Worm (Caenorhabditis elegans): ENCODE measurements around the gene F20A1.4.

Gene F20A1.4

ce11 chrV:7054598-7054997 is 32.9 kb upstream of the F20A1.4 start, which contains the start of gene spig-8:
spig-8 (plus strand) TSS chrV:7054898.
- TF ChIP-seq aly-1 (tag; optimal IDR thresholded peaks at IDR 0.05) (no peak), F13C5.2 (tag; optimal IDR thresholded peaks at IDR 0.05) (no peak), hmg-4 (GFP tag; optimal IDR thresholded peaks at IDR 0.05) (no peak), flt-1 (GFP tag; IDR thresholded peaks at IDR 0.05) (no peak), tbx-37 (GFP tag; conservative IDR thresholded peaks at IDR 0.05) (no peak), pes-1 (GFP tag; IDR thresholded peaks at IDR 0.05) (no peak), ceh-36 (tag; optimal IDR thresholded peaks at IDR 0.05) (no peak), sea-1 (GFP tag; conservative IDR thresholded peaks at IDR 0.05) (no peak), B0310.2 (tag; optimal IDR thresholded peaks at IDR 0.05) (no peak), tbx-11 (GFP tag; IDR thresholded peaks at IDR 0.05) (no peak), ets-7 (tag; optimal IDR thresholded peaks at IDR 0.05) (no peak), ama-1 (optimal IDR thresholded peaks at IDR 0.05) (no peak), hnd-1 (tag; optimal IDR thresholded peaks at IDR 0.05) (no peak), hmbx-1 (tag; optimal IDR thresholded peaks at IDR 0.05) (no peak), scrt-1 (GFP tag; IDR thresholded peaks at IDR 0.05) (no peak), ceh-13 (GFP tag; optimal IDR thresholded peaks at IDR 0.05) (no peak), tra-4 (tag; optimal IDR thresholded peaks at IDR 0.05) (no peak)

DNA sequence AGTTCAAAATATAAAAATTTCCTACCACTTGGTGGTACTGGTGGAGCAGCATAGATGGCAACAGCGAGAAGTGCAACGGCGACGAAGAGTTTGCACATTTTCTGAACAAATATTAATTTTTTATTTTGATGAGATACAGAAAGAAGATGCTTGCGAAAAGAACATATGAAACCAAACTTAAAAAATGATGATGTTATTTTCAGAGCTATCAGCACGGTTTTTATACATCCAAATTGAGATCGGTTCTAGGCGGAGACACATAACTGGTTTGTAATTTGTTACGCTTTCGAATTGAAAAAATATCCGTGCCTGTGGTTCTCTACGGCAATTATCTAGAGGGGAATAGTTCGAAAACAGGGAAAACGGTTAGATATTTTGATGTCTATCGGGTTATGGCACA is 31.4 kb upstream of the F20A1.4 start, which contains the start of gene txt-17:
txt-17 (minus strand) TSS at position 101 of the 400 bp plus-strand sequence.
- TF ChIP-seq sea-1 (GFP tag; conservative IDR thresholded peaks at IDR 0.05) (no peak), pes-1 (GFP tag; IDR thresholded peaks at IDR 0.05) (no peak), tra-4 (tag; optimal IDR thresholded peaks at IDR 0.05) (no peak), ceh-13 (GFP tag; optimal IDR thresholded peaks at IDR 0.05) (no peak), tbx-37 (GFP tag; conservative IDR thresholded peaks at IDR 0.05) (no peak), ama-1 (optimal IDR thresholded peaks at IDR 0.05) (no peak), hnd-1 (tag; optimal IDR thresholded peaks at IDR 0.05) (no peak), aly-1 (tag; optimal IDR thresholded peaks at IDR 0.05) (no peak), ceh-36 (tag; optimal IDR thresholded peaks at IDR 0.05) (no peak), ets-7 (tag; optimal IDR thresholded peaks at IDR 0.05) (no peak), F13C5.2 (tag; optimal IDR thresholded peaks at IDR 0.05) (no peak), flt-1 (GFP tag; IDR thresholded peaks at IDR 0.05) (no peak)

ce11 chrV:7051133-7051765 is 29.6 kb upstream of the F20A1.4 start, which contains the start of the genes tofu-2 and spig-1:
tofu-2 (minus strand) TSS chrV:7051248.
spig-1 (plus strand) TSS chrV:7051715.
- TF ChIP-seq ets-7 (tag; optimal IDR thresholded peaks at IDR 0.05) (no peak), sea-1 (GFP tag; conservative IDR thresholded peaks at IDR 0.05) (no peak), scrt-1 (GFP tag; IDR thresholded peaks at IDR 0.05) (no peak), hnd-1 (tag; optimal IDR thresholded peaks at IDR 0.05) (no peak), hmg-4 (GFP tag; optimal IDR thresholded peaks at IDR 0.05) (no peak), aly-1 (tag; optimal IDR thresholded peaks at IDR 0.05) (no peak), tra-4 (tag; optimal IDR thresholded peaks at IDR 0.05) (no peak), ceh-13 (GFP tag; optimal IDR thresholded peaks at IDR 0.05) (no peak), hmbx-1 (tag; optimal IDR thresholded peaks at IDR 0.05) (no peak), B0310.2 (tag; optimal IDR thresholded peaks at IDR 0.05) (no peak), tbx-11 (GFP tag; IDR thresholded peaks at IDR 0.05) (no peak), F13C5.2 (tag; optimal IDR thresholded peaks at IDR 0.05) (no peak), ceh-36 (tag; optimal IDR thresholded peaks at IDR 0.05) (no peak), pes-1 (GFP tag; IDR thresholded peaks at IDR 0.05) (no peak), ama-1 (optimal IDR thresholded peaks at IDR 0.05) (no peak), flt-1 (GFP tag; IDR thresholded peaks at IDR 0.05) (no peak), tbx-37 (GFP tag; conservative IDR thresholded peaks at IDR 0.05) (no peak)

DNA sequence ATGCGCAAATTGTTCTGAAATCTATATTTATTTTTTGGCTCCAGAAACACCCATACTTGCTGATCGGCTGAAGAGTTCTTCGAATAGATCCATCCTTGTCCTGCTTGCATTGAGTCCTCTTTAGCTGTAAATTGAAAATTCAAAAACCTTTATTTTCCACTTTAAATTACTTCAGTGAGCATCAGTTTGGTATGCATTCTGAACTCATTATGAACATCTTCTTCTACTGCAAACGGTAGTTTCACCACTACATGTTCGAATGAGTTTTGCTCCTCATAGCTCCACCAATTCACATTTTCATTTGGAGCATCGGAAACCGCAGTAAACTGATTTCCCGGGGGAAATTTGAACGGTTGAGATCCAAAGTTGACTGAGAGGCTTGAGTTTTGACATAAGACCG is 28.5 kb upstream of the F20A1.4 start:
- no peak for TF ChIP-seq scrt-1 (GFP tag; IDR thresholded peaks at IDR 0.05)

ce11 chrV:7047512-7047911 is 25.8 kb upstream of the F20A1.4 start, which contains the start of gene F20A1.8:
F20A1.8 (minus strand) TSS chrV:7047612.
- TF ChIP-seq tra-4 (tag; optimal IDR thresholded peaks at IDR 0.05): no peak
- no peak for TF ChIP-seq tbx-37 (GFP tag; conservative IDR thresholded peaks at IDR 0.05)
- TF ChIP-seq tbx-11 (GFP tag; IDR thresholded peaks at IDR 0.05): no peak
- TF ChIP-seq ceh-13 (GFP tag; optimal IDR thresholded peaks at IDR 0.05): no peak
- TF ChIP-seq ets-7 (tag; optimal IDR thresholded peaks at IDR 0.05): no peak
- no peak for TF ChIP-seq hmbx-1 (tag; optimal IDR thresholded peaks at IDR 0.05)
- TF ChIP-seq hnd-1 (tag; optimal IDR thresholded peaks at IDR 0.05): no peak
- no peak for TF ChIP-seq hmg-4 (GFP tag; optimal IDR thresholded peaks at IDR 0.05)

DNA sequence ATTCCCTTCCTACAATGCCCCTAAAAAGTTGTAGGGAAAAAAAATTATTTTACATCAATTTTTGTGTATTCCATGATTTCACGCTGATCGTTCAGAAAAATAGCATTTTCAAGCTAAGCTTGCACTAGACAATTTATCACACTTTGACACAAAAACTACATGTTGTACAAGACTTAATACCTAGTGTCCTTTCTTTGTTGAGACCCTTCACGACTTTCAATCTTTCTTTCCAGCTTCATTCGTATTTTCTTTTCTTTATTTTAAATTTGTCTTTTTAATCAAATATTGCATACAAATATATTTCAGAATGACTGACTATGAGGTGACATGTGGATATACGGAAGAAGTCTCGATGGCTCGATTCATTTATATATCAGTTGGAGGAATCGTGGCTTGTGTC is 24.3 kb upstream of the F20A1.4 start, which contains the start of gene F20A1.2:
F20A1.2 (plus strand) TSS at position 301 of the 400 bp plus-strand sequence.
- TF ChIP-seq F13C5.2 (tag; optimal IDR thresholded peaks at IDR 0.05) (no peak), aly-1 (tag; optimal IDR thresholded peaks at IDR 0.05) (no peak), ets-7 (tag; optimal IDR thresholded peaks at IDR 0.05) (no peak), tra-4 (tag; optimal IDR thresholded peaks at IDR 0.05) (no peak), flt-1 (GFP tag; IDR thresholded peaks at IDR 0.05) (no peak), tbx-11 (GFP tag; IDR thresholded peaks at IDR 0.05) (no peak)

ce11 chrV:7036475-7036874 is 14.8 kb upstream of the F20A1.4 start, which contains the start of gene twk-11:
twk-11 (minus strand) TSS chrV:7036575.
- TF ChIP-seq B0310.2 (tag; optimal IDR thresholded peaks at IDR 0.05) (no peak), flt-1 (GFP tag; IDR thresholded peaks at IDR 0.05) (no peak), tbx-11 (GFP tag; IDR thresholded peaks at IDR 0.05) (no peak), tbx-37 (GFP tag; conservative IDR thresholded peaks at IDR 0.05) (no peak), ceh-13 (GFP tag; optimal IDR thresholded peaks at IDR 0.05) (no peak), ets-7 (tag; optimal IDR thresholded peaks at IDR 0.05) (no peak), aly-1 (tag; optimal IDR thresholded peaks at IDR 0.05) (no peak), pes-1 (GFP tag; IDR thresholded peaks at IDR 0.05) (no peak), ceh-36 (tag; optimal IDR thresholded peaks at IDR 0.05) (no peak), sea-1 (GFP tag; conservative IDR thresholded peaks at IDR 0.05) (no peak), hmg-4 (GFP tag; optimal IDR thresholded peaks at IDR 0.05) (no peak), tra-4 (tag; optimal IDR thresholded peaks at IDR 0.05) (no peak), F13C5.2 (tag; optimal IDR thresholded peaks at IDR 0.05) (no peak), hnd-1 (tag; optimal IDR thresholded peaks at IDR 0.05) (no peak), ama-1 (optimal IDR thresholded peaks at IDR 0.05) (no peak), hmbx-1 (tag; optimal IDR thresholded peaks at IDR 0.05) (no peak), scrt-1 (GFP tag; IDR thresholded peaks at IDR 0.05) (no peak)

Data from whole organism, early embryonic.